Worm (Caenorhabditis elegans) whole organism, L2 larva: ENCODE measurements around the gene chtb-3.
A peak's percentile ranks its signal among the peaks of the same experiment; 100 is the strongest.

Experiments
- F13H6.1 ChIP-seq: sonication (generic microtip); optimal IDR thresholded peaks from 2 replicates; lab custom pipeline; 2016; ENCODE audit warnings: missing genetic modification characterization, missing compliant biosample characterization
- R02D3.7 ChIP-seq: fragments of 150-350 bp; optimal IDR thresholded peaks from 2 replicates; lab custom pipeline; 2014; ENCODE audit warnings: missing biosample characterization, missing genetic modification characterization
- Y55F3AM.14 ChIP-seq: fragments of 200-800 bp; sonication (Bioruptor generic); optimal IDR thresholded peaks from 2 replicates; lab custom pipeline; 2018; ENCODE audit warnings: mild to moderate bottlenecking, missing genetic modification characterization, missing compliant biosample characterization
- ZK546.5 ChIP-seq: sonication (generic microtip); optimal IDR thresholded peaks from 2 replicates; lab custom pipeline; 2017; ENCODE audit warnings: missing biosample characterization, missing genetic modification characterization
- alr-1 ChIP-seq: fragments of 150-350 bp; optimal IDR thresholded peaks from 2 replicates; lab custom pipeline; 2014; ENCODE audit warnings: missing biosample characterization, missing genetic modification characterization
- aly-2 ChIP-seq: fragments of 150-350 bp; optimal IDR thresholded peaks from 2 replicates; lab custom pipeline; 2014; ENCODE audit warnings: missing biosample characterization, missing genetic modification characterization
- blmp-1 ChIP-seq: sonication (generic microtip); optimal IDR thresholded peaks from 2 replicates; lab custom pipeline; 2017; ENCODE audit warnings: missing genetic modification characterization, mild to moderate bottlenecking, missing compliant biosample characterization, antibody characterized with exemption, moderate library complexity; ENCODE audit not compliant: insufficient read depth
- ceh-16 ChIP-seq: fragments of 150-350 bp; optimal IDR thresholded peaks from 2 replicates; lab custom pipeline; 2014; ENCODE audit warnings: missing biosample characterization, missing genetic modification characterization
- ceh-82 ChIP-seq: fragments of 150-350 bp; optimal IDR thresholded peaks from 2 replicates; lab custom pipeline; 2014; ENCODE audit warnings: missing biosample characterization, missing genetic modification characterization
- crh-2 ChIP-seq: sonication (generic microtip); optimal IDR thresholded peaks from 2 replicates; lab custom pipeline; 2017; ENCODE audit warnings: missing biosample characterization, missing genetic modification characterization
- dmd-4 ChIP-seq: sonication (generic microtip); optimal IDR thresholded peaks from 2 replicates; lab custom pipeline; 2017; ENCODE audit warnings: missing biosample characterization, missing genetic modification characterization
- egl-27 ChIP-seq: sonication (generic microtip); optimal IDR thresholded peaks from 3 replicates; lab custom pipeline; 2017; ENCODE audit warnings: missing biosample characterization, missing genetic modification reagents, missing genetic modification characterization
- elt-1 ChIP-seq: fragments of 150-350 bp; optimal IDR thresholded peaks from 2 replicates; lab custom pipeline; 2014; ENCODE audit warnings: missing biosample characterization, missing genetic modification characterization
- elt-3 ChIP-seq: sonication (generic microtip); optimal IDR thresholded peaks from 2 replicates; lab custom pipeline; 2017; ENCODE audit warnings: missing biosample characterization, missing genetic modification characterization
- fos-1 ChIP-seq: fragments of 150-350 bp; optimal IDR thresholded peaks from 2 replicates; lab custom pipeline; 2014; ENCODE audit warnings: missing biosample characterization, missing genetic modification characterization
- gmeb-1 ChIP-seq: fragments of 150-350 bp; optimal IDR thresholded peaks from 2 replicates; lab custom pipeline; 2014; ENCODE audit warnings: missing biosample characterization, missing genetic modification characterization
- lin-11 ChIP-seq: fragments of 150-350 bp; sonication (generic microtip); optimal IDR thresholded peaks from 2 replicates; lab custom pipeline; 2014; ENCODE audit warnings: missing biosample characterization, missing genetic modification characterization, inconsistent platforms, mixed read lengths
- lin-39 ChIP-seq: fragments of 150-350 bp; optimal IDR thresholded peaks from 2 replicates; lab custom pipeline; 2014; ENCODE audit warnings: missing biosample characterization, missing genetic modification reagents, missing genetic modification characterization
- lsy-2 ChIP-seq, 2 experiments: fragments of 150-350 bp in 1 of 2; sonication (generic microtip) in 1 of 2; optimal IDR thresholded peaks; 2 replicates each; lab custom pipeline; 2014 to 2017; ENCODE audit warnings: missing biosample characterization in 2 of 2, missing genetic modification characterization in 2 of 2
- mab-5 ChIP-seq: fragments of 150-350 bp; optimal IDR thresholded peaks from 2 replicates; lab custom pipeline; 2014; ENCODE audit warnings: missing biosample characterization, missing genetic modification characterization
- mbf-1 ChIP-seq: sonication (generic microtip); optimal IDR thresholded peaks from 2 replicates; lab custom pipeline; 2017; ENCODE audit warnings: missing biosample characterization, missing genetic modification characterization
- nhr-11 ChIP-seq: fragments of 150-350 bp; optimal IDR thresholded peaks from 2 replicates; lab custom pipeline; 2014; ENCODE audit warnings: missing biosample characterization, missing genetic modification characterization
- nhr-12 ChIP-seq: fragments of 150-350 bp; optimal IDR thresholded peaks from 2 replicates; lab custom pipeline; 2014; ENCODE audit warnings: missing biosample characterization, missing genetic modification characterization
- nhr-129 ChIP-seq: fragments of 150-350 bp; optimal IDR thresholded peaks from 2 replicates; lab custom pipeline; 2014; ENCODE audit warnings: missing biosample characterization, missing genetic modification characterization
- nhr-21 ChIP-seq: fragments of 150-350 bp; optimal IDR thresholded peaks from 2 replicates; lab custom pipeline; 2014; ENCODE audit warnings: missing biosample characterization, missing genetic modification characterization
- nhr-23 ChIP-seq: fragments of 150-350 bp; optimal IDR thresholded peaks from 2 replicates; lab custom pipeline; 2014; ENCODE audit warnings: missing biosample characterization, missing genetic modification reagents, missing genetic modification characterization
- nhr-237 ChIP-seq: fragments of 150-350 bp; optimal IDR thresholded peaks from 2 replicates; lab custom pipeline; 2014; ENCODE audit warnings: missing biosample characterization, missing genetic modification characterization
- nhr-25 ChIP-seq: fragments of 150-350 bp; sonication (generic microtip); optimal IDR thresholded peaks from 3 replicates; lab custom pipeline; 2014; ENCODE audit warnings: missing biosample characterization, missing genetic modification characterization
- nhr-6 ChIP-seq: fragments of 150-350 bp; optimal IDR thresholded peaks from 2 replicates; lab custom pipeline; 2014; ENCODE audit warnings: missing biosample characterization, missing genetic modification characterization
- nhr-77 ChIP-seq: fragments of 150-350 bp; optimal IDR thresholded peaks from 2 replicates; lab custom pipeline; 2014; ENCODE audit warnings: missing biosample characterization, missing genetic modification characterization
- peb-1 ChIP-seq: fragments of 150-350 bp; optimal IDR thresholded peaks from 2 replicates; lab custom pipeline; 2014; ENCODE audit warnings: missing biosample characterization, missing genetic modification characterization
- sma-3 ChIP-seq: sonication (generic microtip); optimal IDR thresholded peaks from 2 replicates; lab custom pipeline; 2016; ENCODE audit warnings: missing genetic modification reagents, missing genetic modification characterization, missing compliant biosample characterization
- sma-9 ChIP-seq, 2 experiments: fragments of 150-350 bp in 1 of 2; sonication (generic microtip) in 1 of 2; optimal IDR thresholded peaks; 2 replicates each; lab custom pipeline; 2014 to 2016; ENCODE audit warnings: missing genetic modification characterization in 2 of 2, mild to moderate bottlenecking in 1 of 2, missing biosample characterization in 1 of 2, missing compliant biosample characterization in 1 of 2, missing genetic modification reagents in 1 of 2, moderate library complexity in 1 of 2
- snpc-4 ChIP-seq: fragments of 150-350 bp; optimal IDR thresholded peaks from 2 replicates; lab custom pipeline; 2014; ENCODE audit warnings: missing biosample characterization, missing genetic modification characterization
- unc-39 ChIP-seq: fragments of 150-350 bp; optimal IDR thresholded peaks from 2 replicates; lab custom pipeline; 2014; ENCODE audit warnings: missing biosample characterization, missing genetic modification characterization
- unc-55 ChIP-seq: fragments of 150-350 bp; sonication (generic microtip); optimal IDR thresholded peaks from 3 replicates; lab custom pipeline; 2014; ENCODE audit warnings: missing biosample characterization, missing genetic modification reagents, missing genetic modification characterization
- unc-62 ChIP-seq: fragments of 150-350 bp; optimal IDR thresholded peaks from 2 replicates; lab custom pipeline; 2014; ENCODE audit warnings: missing biosample characterization, missing genetic modification reagents, missing genetic modification characterization
- ztf-1 ChIP-seq: fragments of 200-800 bp; sonication (Bioruptor generic); conservative IDR thresholded peaks from 2 replicates; pipeline ENCODE4 v1.3.6; 2022; ENCODE audit warnings: missing genetic modification characterization, missing compliant biosample characterization
- ztf-11 ChIP-seq: sonication (generic microtip); optimal IDR thresholded peaks from 2 replicates; lab custom pipeline; 2017; ENCODE audit warnings: missing biosample characterization, missing genetic modification characterization

chtb-3 gene

DNA sequence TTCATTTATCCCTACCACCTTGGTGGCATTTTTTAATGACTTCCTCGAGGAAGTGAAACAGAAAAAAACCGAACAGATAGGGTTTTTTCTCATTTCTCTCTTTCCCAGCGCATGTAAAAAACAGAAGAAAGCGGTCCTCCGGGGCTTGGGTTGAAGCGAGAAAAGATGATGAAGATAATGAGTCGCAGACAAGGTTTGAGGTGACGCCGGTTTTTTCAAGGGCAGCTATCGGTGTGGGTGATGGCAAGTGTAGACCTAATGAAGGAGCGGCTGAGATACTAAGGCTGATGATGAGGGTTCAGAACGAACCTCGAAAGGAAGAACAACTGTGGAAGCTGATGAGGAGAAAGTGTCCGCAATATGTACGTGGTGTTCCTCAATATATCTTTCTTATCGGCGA lies 1.4 kb upstream of the chtb-3 start:
- TF ChIP-seq elt-1 (tag; lab: Kevin White, UChicago) (no peak), nhr-21 (tag; lab: Kevin White, UChicago) (peak; percentile 13), ceh-16 (tag; lab: Kevin White, UChicago) (peak; percentile 41), blmp-1 (tag; lab: Kevin White, UChicago) (peak; percentile 69), crh-2 (tag; lab: Kevin White, UChicago) (peak; percentile 25), sma-9 (GFP tag; optimal IDR thresholded peaks at IDR 0.05; lab: Kevin White, UChicago) (peak; percentile 9), sma-9 (tag; optimal IDR thresholded peaks at IDR 0.05; lab: Kevin White, UChicago) (no peak), egl-27 (peak; percentile 58), fos-1 (tag; lab: Kevin White, UChicago) (peak; percentile 22), nhr-12 (tag; lab: Kevin White, UChicago) (no peak), nhr-25 (tag; lab: Kevin White, UChicago) (peak; percentile 81), sma-3 (GFP tag; lab: Kevin White, UChicago) (peak; percentile 18)

DNA sequence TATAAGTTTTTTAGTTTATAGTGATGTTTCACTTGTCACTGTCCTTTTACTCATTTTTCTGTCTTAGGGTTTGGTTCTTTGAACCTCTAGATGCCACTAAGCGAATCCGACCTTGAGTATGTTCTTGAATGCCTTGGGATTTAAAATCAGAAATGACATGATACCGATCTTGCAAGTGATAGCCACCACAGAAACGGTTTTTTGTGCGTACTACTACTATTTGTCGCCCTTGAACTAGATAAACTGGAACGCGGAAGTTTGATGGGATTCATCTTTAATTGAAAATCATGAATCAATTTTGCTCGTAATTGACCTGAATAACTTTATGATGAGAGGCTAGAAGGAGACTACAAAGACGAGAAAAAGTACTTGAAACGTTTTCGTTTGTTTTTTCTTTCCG lies 643 bp downstream of the chtb-3 start:
- TF ChIP-seq ceh-16 (tag; lab: Kevin White, UChicago) (peak; percentile 28), fos-1 (tag; lab: Kevin White, UChicago) (peak; percentile 28), nhr-21 (tag; lab: Kevin White, UChicago) (no peak), egl-27 (peak; percentile 43), nhr-77 (tag; lab: Kevin White, UChicago) (no peak), sma-3 (GFP tag; lab: Kevin White, UChicago) (peak; percentile 21), sma-9 (GFP tag; optimal IDR thresholded peaks at IDR 0.05; lab: Kevin White, UChicago) (peak; percentile 81), sma-9 (tag; optimal IDR thresholded peaks at IDR 0.05; lab: Kevin White, UChicago) (no peak)

- no peak for TF ChIP-seq crh-2 (tag; lab: Kevin White, UChicago)
- no peak for TF ChIP-seq unc-39 (tag; lab: Kevin White, UChicago)
- no peak for TF ChIP-seq aly-2 (tag; lab: Kevin White, UChicago)
- TF ChIP-seq nhr-129 (tag; lab: Kevin White, UChicago) = no peak
- TF ChIP-seq snpc-4 (tag; lab: Kevin White, UChicago) = no peak
- TF ChIP-seq ztf-1 = no peak
- TF ChIP-seq R02D3.7 = no peak
- no peak for TF ChIP-seq lin-39 (tag; lab: Kevin White, UChicago)
- no peak for TF ChIP-seq nhr-237
- TF ChIP-seq lsy-2 (tag; optimal IDR thresholded peaks at IDR 0.05; lab: Kevin White, UChicago) = no peak
- TF ChIP-seq blmp-1 (tag; lab: Kevin White, UChicago) = no peak
- no peak for TF ChIP-seq nhr-23 (tag; lab: Kevin White, UChicago)
- no peak for TF ChIP-seq nhr-25 (tag; lab: Kevin White, UChicago)
- no peak for TF ChIP-seq alr-1 (tag; lab: Kevin White, UChicago)
- TF ChIP-seq nhr-12 (tag; lab: Kevin White, UChicago) = no peak
- no peak for TF ChIP-seq gmeb-1 (tag; lab: Kevin White, UChicago)
- TF ChIP-seq elt-3 (tag; lab: Kevin White, UChicago) = no peak
- TF ChIP-seq dmd-4 = no peak
- TF ChIP-seq, all 48 proteins: peak for 0
Measured at ce11 chrX:6311391-6311790, 8.1 kb downstream of the chtb-3 start, which contains the start of gene npr-38. TSS of gene npr-38 (plus strand) at chrX:6311691.

DNA sequence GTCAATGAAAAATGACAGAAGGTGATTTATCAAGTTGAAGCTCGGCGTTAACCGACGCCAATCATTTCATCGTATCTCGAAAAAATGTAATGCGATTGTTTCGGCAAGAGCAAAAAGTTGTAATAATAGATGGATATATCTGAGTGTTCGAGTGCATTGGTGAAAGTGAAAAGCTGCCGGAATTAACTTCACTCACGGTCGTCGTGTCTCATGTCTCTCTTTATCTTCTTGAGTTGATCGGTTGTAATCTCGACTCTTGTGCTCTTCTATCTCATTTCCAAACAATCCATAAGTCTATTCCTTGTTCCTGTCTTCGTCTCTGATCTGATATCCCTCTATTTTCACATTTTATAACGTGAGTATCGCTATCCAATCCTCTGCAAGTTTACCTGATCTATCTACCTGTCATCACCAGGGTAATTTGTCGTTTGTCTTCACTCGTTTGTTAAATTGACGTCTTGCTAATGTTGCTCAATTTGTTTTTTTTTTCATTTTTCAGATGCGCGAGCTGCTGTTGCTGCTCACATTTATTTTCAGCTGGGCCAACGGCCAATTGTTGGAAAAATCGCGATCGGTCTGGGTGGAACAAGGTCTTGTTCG lies 19.7 kb downstream of the chtb-3 start, which contains the start of gene cest-16:
TSS of gene cest-16 (plus strand) at position 302 of the 600 bp plus-strand sequence.
- TF ChIP-seq ZK546.5 (tag; lab: Kevin White, UChicago) (no peak), nhr-129 (tag; lab: Kevin White, UChicago) (peak; percentile 25)

- TF ChIP-seq nhr-11 (tag; lab: Kevin White, UChicago) = peak; percentile 76
- peak; percentile 99 for TF ChIP-seq ceh-82 (tag; lab: Kevin White, UChicago)
- peak; percentile 88 for TF ChIP-seq snpc-4 (tag; lab: Kevin White, UChicago)
- peak; percentile 99 for TF ChIP-seq F13H6.1
- no peak for TF ChIP-seq nhr-23 (tag; lab: Kevin White, UChicago)
- peak; percentile 100 for TF ChIP-seq crh-2 (tag; lab: Kevin White, UChicago)
- peak; percentile 100 for TF ChIP-seq unc-55
- TF ChIP-seq lin-11 (tag; lab: Kevin White, UChicago) = peak; percentile 99
- peak; percentile 87 for TF ChIP-seq aly-2 (tag; lab: Kevin White, UChicago)
- TF ChIP-seq blmp-1 (tag; lab: Kevin White, UChicago) = peak; percentile 82
- TF ChIP-seq elt-1 (tag; lab: Kevin White, UChicago) = peak; percentile 50
- TF ChIP-seq alr-1 (tag; lab: Kevin White, UChicago) = no peak
- TF ChIP-seq nhr-12 (tag; lab: Kevin White, UChicago) = peak; percentile 70
- TF ChIP-seq ztf-11 (tag; lab: Kevin White, UChicago) = peak; percentile 84
- peak; percentile 94 for TF ChIP-seq unc-62 (GFP tag; lab: Kevin White, UChicago)
- TF ChIP-seq ZK546.5 (tag; lab: Kevin White, UChicago) = peak; percentile 88
- peak; percentile 99 for TF ChIP-seq nhr-25 (tag; lab: Kevin White, UChicago)
- peak; percentile 95 for TF ChIP-seq elt-3 (tag; lab: Kevin White, UChicago)
- TF ChIP-seq nhr-6 (tag; lab: Kevin White, UChicago) = peak; percentile 99
- TF ChIP-seq lsy-2 (tag; optimal IDR thresholded peaks at IDR 0.05; lab: Kevin White, UChicago) = peak; percentile 97
- peak; percentile 99 for TF ChIP-seq mab-5 (tag; lab: Kevin White, UChicago)
- peak; percentile 77 for TF ChIP-seq mbf-1 (tag; lab: Kevin White, UChicago)
- peak; percentile 96 for TF ChIP-seq gmeb-1 (tag; lab: Kevin White, UChicago)
- peak; percentile 100 for TF ChIP-seq nhr-129 (tag; lab: Kevin White, UChicago)
- TF ChIP-seq Y55F3AM.14 (GFP tag; lab: Kevin White, UChicago) = peak; percentile 95
- TF ChIP-seq ztf-1 = peak; percentile 95
- TF ChIP-seq lin-39 (tag; lab: Kevin White, UChicago) = peak; percentile 93
- peak; percentile 50 for TF ChIP-seq peb-1 (tag; lab: Kevin White, UChicago)
Measured at ce11 chrX:6296402-6296844, 23.0 kb downstream of the chtb-3 start.
